Worm (Caenorhabditis elegans) whole organism, early embryonic: ENCODE data around the gene C31B8.16.

Experiments
- ama-1 ChIP-seq: fragments of 150-350 bp; optimal IDR thresholded peaks from 2 replicates; lab custom pipeline; 2014
- flt-1 ChIP-seq: fragments of 200-800 bp; sonication (Bioruptor generic); IDR thresholded peaks from 2 replicates; pipeline ENCODE4 v1.3.6; 2022; ENCODE audit warnings: missing genetic modification characterization, missing compliant biosample characterization
- hmg-4 ChIP-seq: fragments of 200-800 bp; sonication (Bioruptor generic); optimal IDR thresholded peaks from 2 replicates; lab custom pipeline; 2018; ENCODE audit warnings: mild to moderate bottlenecking, missing genetic modification characterization, missing compliant biosample characterization
- sea-1 ChIP-seq: fragments of 200-800 bp; sonication (Bioruptor generic); conservative IDR thresholded peaks from 2 replicates; pipeline ENCODE4 v1.3.6; 2022; ENCODE audit warnings: missing genetic modification characterization, missing compliant biosample characterization
- tbx-37 ChIP-seq: fragments of 200-800 bp; sonication (Bioruptor generic); conservative IDR thresholded peaks from 2 replicates; pipeline ENCODE4 v1.3.6; 2022; ENCODE audit warnings: missing genetic modification reagents, missing genetic modification characterization, missing compliant biosample characterization

DNA sequence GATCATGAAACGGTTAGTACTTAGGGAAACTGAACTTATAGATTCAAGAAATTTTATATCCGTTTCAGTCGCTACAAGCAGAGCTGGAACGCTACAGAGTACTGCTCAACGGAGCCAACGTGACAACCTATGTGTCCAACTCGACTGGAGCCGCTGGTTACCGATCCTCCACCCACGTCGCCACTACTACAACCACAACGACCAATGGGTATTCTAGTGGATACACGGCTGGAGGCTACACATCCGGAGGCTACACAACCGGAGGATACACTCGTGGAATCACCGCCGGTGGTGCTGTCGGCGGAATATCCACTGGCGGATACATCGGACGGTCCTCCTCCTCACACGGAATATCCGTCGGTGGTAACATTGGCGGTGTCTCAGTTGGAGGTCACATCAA is 46.8 kb upstream of the C31B8.16 start:
- no peak for TF ChIP-seq ama-1 (lab: Kevin White, UChicago)
- TF ChIP-seq sea-1, result no peak
- no peak for TF ChIP-seq flt-1 (GFP tag; lab: Robert Waterston, UW)
- no peak for TF ChIP-seq hmg-4
- TF ChIP-seq tbx-37, result no peak
